Worm (Caenorhabditis elegans) whole organism, L3 larva: ENCODE measurements around the gene lmp-2.
A peak's percentile ranks its signal among the peaks of the same experiment; 100 is the strongest.

ENCODE experiments used
- ZK546.5 ChIP-seq: sonication (generic microtip); optimal IDR thresholded peaks from 2 replicates; lab custom pipeline; 2017; ENCODE audit warnings: missing biosample characterization, missing genetic modification characterization
- aly-2 ChIP-seq: fragments of 150-350 bp; optimal IDR thresholded peaks from 2 replicates; lab custom pipeline; 2014; ENCODE audit warnings: missing biosample characterization, missing genetic modification characterization
- ceh-16 ChIP-seq: sonication (generic microtip); optimal IDR thresholded peaks from 2 replicates; lab custom pipeline; 2017; ENCODE audit warnings: missing biosample characterization, missing genetic modification characterization
- ceh-28 ChIP-seq: fragments of 150-350 bp; optimal IDR thresholded peaks from 2 replicates; lab custom pipeline; 2014; ENCODE audit warnings: missing biosample characterization, missing genetic modification reagents, missing genetic modification characterization
- ceh-82 ChIP-seq: fragments of 150-350 bp; optimal IDR thresholded peaks from 2 replicates; lab custom pipeline; 2014; ENCODE audit warnings: missing biosample characterization, missing genetic modification characterization
- ceh-9 ChIP-seq: sonication (generic microtip); optimal IDR thresholded peaks from 2 replicates; lab custom pipeline; 2018; ENCODE audit warnings: missing biosample characterization, missing genetic modification characterization
- daf-12 ChIP-seq: fragments of 150-350 bp; optimal IDR thresholded peaks from 2 replicates; lab custom pipeline; 2014; ENCODE audit warnings: missing biosample characterization, missing genetic modification reagents, missing genetic modification characterization
- egl-27 ChIP-seq: sonication (generic microtip); optimal IDR thresholded peaks from 4 replicates; lab custom pipeline; 2017; ENCODE audit warnings: missing biosample characterization, missing genetic modification reagents, missing genetic modification characterization
- egl-5 ChIP-seq: fragments of 150-350 bp; optimal IDR thresholded peaks from 2 replicates; lab custom pipeline; 2017; ENCODE audit warnings: missing biosample characterization, missing genetic modification reagents, missing genetic modification characterization, inconsistent platforms
- elt-1 ChIP-seq: fragments of 150-350 bp; optimal IDR thresholded peaks from 2 replicates; lab custom pipeline; 2014; ENCODE audit warnings: missing biosample characterization, missing genetic modification characterization
- elt-2 ChIP-seq: sonication (generic microtip); optimal IDR thresholded peaks from 2 replicates; lab custom pipeline; 2016; ENCODE audit warnings: missing genetic modification reagents, mild to moderate bottlenecking, missing genetic modification characterization, missing compliant biosample characterization
- elt-3 ChIP-seq, 3 experiments: fragments of 150-350 bp in 1 of 3; sonication (generic microtip) in 2 of 3; optimal IDR thresholded peaks; 2 replicates in 2 of 3; 4 replicates in 1 of 3; lab custom pipeline; 2014 to 2017; ENCODE audit warnings: missing biosample characterization in 3 of 3, missing genetic modification characterization in 3 of 3
- eor-1 ChIP-seq, 2 experiments: fragments of 150-350 bp; optimal IDR thresholded peaks; 2 replicates each; lab custom pipeline; 2014 to 2018; ENCODE audit warnings: missing biosample characterization in 2 of 2, missing genetic modification characterization in 2 of 2
- fkh-2 ChIP-seq: fragments of 150-350 bp; optimal IDR thresholded peaks from 2 replicates; lab custom pipeline; 2014; ENCODE audit warnings: missing biosample characterization, missing genetic modification reagents, missing genetic modification characterization
- fos-1 ChIP-seq: fragments of 150-350 bp; optimal IDR thresholded peaks from 2 replicates; lab custom pipeline; 2014; ENCODE audit warnings: missing biosample characterization, missing genetic modification characterization
- hmg-11 ChIP-seq: sonication (generic microtip); optimal IDR thresholded peaks from 2 replicates; lab custom pipeline; 2016; ENCODE audit warnings: missing genetic modification characterization, missing compliant biosample characterization
- jun-1 ChIP-seq: fragments of 150-350 bp; optimal IDR thresholded peaks from 2 replicates; lab custom pipeline; 2014; ENCODE audit warnings: missing biosample characterization, missing genetic modification reagents, missing genetic modification characterization
- lin-15B ChIP-seq: fragments of 150-350 bp; optimal IDR thresholded peaks from 2 replicates; lab custom pipeline; 2014; ENCODE audit warnings: missing biosample characterization, missing genetic modification characterization
- lin-39 ChIP-seq: fragments of 150-350 bp; optimal IDR thresholded peaks from 2 replicates; lab custom pipeline; 2018; ENCODE audit warnings: missing biosample characterization, missing genetic modification reagents, missing genetic modification characterization
- lsy-12 ChIP-seq: sonication (generic microtip); optimal IDR thresholded peaks from 2 replicates; lab custom pipeline; 2016; ENCODE audit warnings: mild to moderate bottlenecking, missing genetic modification characterization, missing compliant biosample characterization
- mdl-1 ChIP-seq: fragments of 150-350 bp; optimal IDR thresholded peaks from 2 replicates; lab custom pipeline; 2014; ENCODE audit warnings: missing biosample characterization, missing genetic modification characterization
- mml-1 ChIP-seq: fragments of 150-350 bp; sonication (generic microtip); optimal IDR thresholded peaks from 3 replicates; lab custom pipeline; 2014; ENCODE audit warnings: missing biosample characterization, missing genetic modification characterization
- nfya-1 ChIP-seq: sonication (generic microtip); optimal IDR thresholded peaks from 2 replicates; lab custom pipeline; 2017; ENCODE audit warnings: missing genetic modification characterization, mild to moderate bottlenecking, missing compliant biosample characterization, antibody characterized with exemption, moderate library complexity; ENCODE audit not compliant: insufficient read depth
- nhr-12 ChIP-seq: fragments of 150-350 bp; optimal IDR thresholded peaks from 2 replicates; lab custom pipeline; 2014; ENCODE audit warnings: missing biosample characterization, missing genetic modification characterization
- nhr-237 ChIP-seq: fragments of 150-350 bp; optimal IDR thresholded peaks from 2 replicates; lab custom pipeline; 2014; ENCODE audit warnings: missing biosample characterization, missing genetic modification characterization
- nhr-25 ChIP-seq: sonication (generic microtip); optimal IDR thresholded peaks from 2 replicates; lab custom pipeline; 2017; ENCODE audit warnings: missing biosample characterization, missing genetic modification characterization
- nhr-43 ChIP-seq: sonication (generic microtip); optimal IDR thresholded peaks from 2 replicates; lab custom pipeline; 2016; ENCODE audit warnings: mild to moderate bottlenecking, missing genetic modification characterization, missing compliant biosample characterization; ENCODE audit not compliant: poor library complexity, severe bottlenecking
- nhr-67 ChIP-seq: fragments of 150-350 bp; optimal IDR thresholded peaks from 2 replicates; lab custom pipeline; 2014; ENCODE audit warnings: missing biosample characterization, missing genetic modification characterization
- nhr-77 ChIP-seq: fragments of 150-350 bp; optimal IDR thresholded peaks from 2 replicates; lab custom pipeline; 2014; ENCODE audit warnings: missing biosample characterization, missing genetic modification characterization
- pha-4 ChIP-seq: fragments of 150-350 bp; optimal IDR thresholded peaks from 2 replicates; lab custom pipeline; 2014; ENCODE audit warnings: missing biosample characterization, missing genetic modification reagents, missing genetic modification characterization
- pqm-1 ChIP-seq: fragments of 150-350 bp; optimal IDR thresholded peaks from 2 replicates; lab custom pipeline; 2017; ENCODE audit warnings: missing biosample characterization, missing genetic modification characterization, inconsistent platforms
- skn-1 ChIP-seq: fragments of 150-350 bp; optimal IDR thresholded peaks from 2 replicates; lab custom pipeline; 2014; ENCODE audit warnings: missing biosample characterization, missing genetic modification characterization
- snpc-4 ChIP-seq: fragments of 150-350 bp; optimal IDR thresholded peaks from 2 replicates; lab custom pipeline; 2014; ENCODE audit warnings: missing biosample characterization, missing genetic modification characterization
- tbx-2 ChIP-seq: sonication (generic microtip); optimal IDR thresholded peaks from 2 replicates; lab custom pipeline; 2016; ENCODE audit warnings: mild to moderate bottlenecking, missing genetic modification characterization, missing compliant biosample characterization
- unc-39 ChIP-seq: sonication (generic microtip); optimal IDR thresholded peaks from 4 replicates; lab custom pipeline; 2017; ENCODE audit warnings: missing biosample characterization, missing genetic modification characterization
- unc-62 ChIP-seq: fragments of 150-350 bp; sonication (generic microtip); optimal IDR thresholded peaks from 4 replicates; lab custom pipeline; 2014; ENCODE audit warnings: missing biosample characterization, missing genetic modification reagents, missing genetic modification characterization
- zag-1 ChIP-seq: fragments of 150-350 bp; optimal IDR thresholded peaks from 2 replicates; lab custom pipeline; 2014; ENCODE audit warnings: missing biosample characterization, missing genetic modification characterization
- ztf-4 ChIP-seq: fragments of 150-350 bp; optimal IDR thresholded peaks from 2 replicates; lab custom pipeline; 2014; ENCODE audit warnings: missing biosample characterization, missing genetic modification characterization

lmp-2 gene

DNA sequence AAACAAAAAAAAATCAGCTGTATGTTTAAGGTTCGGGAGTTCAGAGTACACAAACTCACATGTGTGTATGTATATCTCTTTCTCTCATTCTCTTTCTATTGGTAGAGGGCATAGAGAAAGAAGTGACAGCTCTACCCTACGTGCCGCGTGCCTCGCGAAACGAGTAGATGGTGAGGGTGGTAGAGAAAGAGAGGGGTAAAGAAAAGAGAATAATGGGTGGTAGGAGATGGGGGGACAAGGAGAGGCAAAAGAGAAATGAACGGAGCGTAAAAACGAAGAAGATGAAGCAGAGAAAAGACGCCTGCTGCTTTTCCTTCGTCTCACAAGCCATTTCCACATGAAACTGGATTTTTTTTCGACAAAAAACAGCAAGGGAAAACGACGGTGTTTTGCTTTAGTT, 32.3 kb upstream of the lmp-2 start (continued):
- TF ChIP-seq unc-62 (GFP tag; lab: Kevin White, UChicago), result peak; percentile 99
- TF ChIP-seq elt-1 (tag; lab: Kevin White, UChicago), result peak; percentile 81
- no peak for TF ChIP-seq unc-39 (tag; lab: Kevin White, UChicago)

DNA sequence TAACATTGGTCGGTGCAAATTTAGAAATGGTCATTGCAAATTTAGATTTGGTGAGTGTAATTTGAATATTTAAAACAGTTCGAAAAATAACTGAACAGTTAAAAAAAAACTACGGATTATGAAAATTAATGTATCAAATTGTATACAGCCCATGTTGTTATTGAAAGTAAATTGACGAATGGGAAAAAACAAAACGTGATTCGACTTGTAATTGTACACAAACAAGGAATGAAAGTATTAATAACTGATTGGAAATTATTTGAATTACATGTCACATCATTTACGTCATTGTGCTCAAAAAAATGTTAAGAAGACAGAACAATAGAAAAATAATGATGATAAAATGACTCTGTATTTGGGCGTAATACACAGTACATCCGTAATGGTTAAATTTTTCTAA, 31.1 kb upstream of the lmp-2 start:
- no peak for TF ChIP-seq zag-1 (tag; lab: Kevin White, UChicago)
- TF ChIP-seq elt-2 (tag; lab: Kevin White, UChicago), result peak; percentile 18
- no peak for TF ChIP-seq daf-12
- peak; percentile 12 for TF ChIP-seq pqm-1 (tag; lab: Kevin White, UChicago)
- peak; percentile 56 for TF ChIP-seq pha-4
- no peak for TF ChIP-seq mdl-1 (tag; lab: Kevin White, UChicago)
- TF ChIP-seq, all 47 proteins: peak for 3

DNA sequence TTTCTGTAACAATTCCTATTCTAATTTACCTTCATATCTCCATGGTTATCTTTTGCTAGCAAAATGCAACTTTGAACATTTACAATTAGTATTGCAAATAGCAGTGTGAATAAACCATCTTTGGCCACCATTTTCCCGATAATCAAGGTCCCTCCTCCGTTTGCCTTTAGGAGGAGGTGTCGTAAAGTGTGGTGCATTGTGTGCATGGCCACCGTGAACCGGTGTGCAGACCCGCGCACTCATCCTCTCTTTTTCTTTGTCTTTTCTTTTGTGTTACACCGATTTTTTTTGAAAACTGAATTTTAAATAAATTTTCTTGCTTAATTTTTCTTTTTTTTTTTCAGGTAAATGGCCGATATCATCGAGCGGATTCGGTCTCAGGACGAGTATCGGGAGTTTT, 28.6 kb upstream of the lmp-2 start, which contains the start of the genes pigx-1 and rme-6:
Gene pigx-1 (minus strand): TSS at position 206 of the 400 bp plus-strand sequence.
Gene rme-6 (plus strand): TSS at position 345 of the 400 bp plus-strand sequence.
- TF ChIP-seq ztf-4 (tag; lab: Kevin White, UChicago), result no peak
- no peak for TF ChIP-seq lin-39 (tag; lab: Kevin White, UChicago)
- TF ChIP-seq hmg-11 (tag; lab: Kevin White, UChicago), result peak; percentile 88
- no peak for TF ChIP-seq eor-1 (tag; optimal IDR thresholded peaks at IDR 0.05; lab: Kevin White, UChicago)
- no peak for TF ChIP-seq ceh-28
- no peak for TF ChIP-seq egl-27 (tag; lab: Kevin White, UChicago)
- no peak for TF ChIP-seq aly-2 (tag; lab: Kevin White, UChicago)
- no peak for TF ChIP-seq skn-1 (tag; lab: Kevin White, UChicago)
- no peak for TF ChIP-seq jun-1 (tag; lab: Kevin White, UChicago)
- peak; percentile 31 for TF ChIP-seq pha-4
- no peak for TF ChIP-seq lin-15B
- no peak for TF ChIP-seq elt-3 (tag; optimal IDR thresholded peaks at IDR 0.05; lab: Kevin White, UChicago)
- TF ChIP-seq ZK546.5, result no peak
- no peak for TF ChIP-seq daf-12
- peak; percentile 29 for TF ChIP-seq nfya-1 (tag; lab: Kevin White, UChicago)

DNA sequence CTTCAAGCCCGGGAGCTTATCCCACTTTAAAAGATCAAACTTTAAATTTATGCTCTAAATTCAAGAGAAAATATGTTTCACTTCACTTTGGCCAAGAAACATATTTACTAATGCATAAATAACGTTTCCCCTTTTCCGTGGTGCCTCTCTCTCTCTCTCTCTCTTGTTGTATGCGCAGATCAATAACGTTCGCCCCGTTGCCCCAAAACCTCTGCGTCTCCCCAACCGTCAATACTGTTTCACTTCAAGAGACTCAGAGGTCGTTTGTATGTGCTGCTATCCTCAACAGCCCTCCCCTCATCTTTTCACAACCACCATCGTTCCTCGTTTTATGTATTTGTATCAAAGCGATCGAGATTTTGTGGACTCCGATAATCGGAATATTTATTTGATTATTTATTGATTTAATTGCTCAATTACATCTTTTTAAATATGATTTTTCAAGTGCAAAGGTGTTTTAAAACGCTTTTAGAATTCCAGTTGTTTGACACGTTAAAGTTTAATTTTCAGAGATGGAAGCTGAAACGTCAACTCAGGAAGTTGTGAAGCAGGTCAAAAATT, 21.6 kb upstream of the lmp-2 start, which contains the start of gene ife-4:
Gene ife-4 (plus strand): TSS at position 511 of the 561 bp plus-strand sequence.
- TF ChIP-seq lin-15B (peak; percentile 6), pha-4 (peak; percentile 58), lin-39 (tag; lab: Kevin White, UChicago) (peak; percentile 78), egl-5 (tag; lab: Kevin White, UChicago) (peak; percentile 94), lsy-12 (no peak), nhr-12 (tag; lab: Kevin White, UChicago) (no peak), snpc-4 (tag; lab: Kevin White, UChicago) (no peak), mml-1 (tag; lab: Kevin White, UChicago) (no peak), nfya-1 (tag; lab: Kevin White, UChicago) (peak; percentile 56), ceh-9 (tag; lab: Kevin White, UChicago) (no peak), ceh-28 (peak; percentile 67), nhr-25 (tag; lab: Kevin White, UChicago) (no peak), nhr-237 (tag; lab: Kevin White, UChicago) (no peak), hmg-11 (tag; lab: Kevin White, UChicago) (peak; percentile 78), unc-62 (GFP tag; lab: Kevin White, UChicago) (no peak), elt-2 (tag; lab: Kevin White, UChicago) (no peak), tbx-2 (tag; lab: Kevin White, UChicago) (no peak)
- TF ChIP-seq, all 47 proteins: peak for 7

DNA sequence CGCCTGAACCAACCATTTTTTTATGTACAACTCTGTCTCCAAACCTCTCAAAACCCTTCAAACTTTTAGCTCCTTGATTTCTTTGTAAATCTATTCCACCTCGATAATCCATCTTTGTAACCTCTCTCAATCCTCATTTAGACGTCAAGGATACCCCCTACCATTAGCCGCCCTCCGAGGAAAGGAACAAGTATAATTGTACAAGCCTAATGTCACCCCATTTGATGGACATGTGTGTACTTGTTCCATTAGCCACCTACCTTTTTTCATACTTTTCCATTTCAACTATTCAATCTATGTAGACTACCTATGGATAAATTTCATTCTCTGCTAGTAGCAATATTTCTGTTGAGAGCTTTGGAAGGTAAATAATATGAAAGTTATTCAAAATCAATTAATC, 17.7 kb upstream of the lmp-2 start, which contains the start of gene C05D9.4:
Gene C05D9.4 (plus strand): TSS at position 301 of the 400 bp plus-strand sequence.
- TF ChIP-seq nhr-43 (tag; lab: Kevin White, UChicago), result no peak
- no peak for TF ChIP-seq mml-1 (tag; lab: Kevin White, UChicago)
- no peak for TF ChIP-seq nhr-67 (tag; lab: Kevin White, UChicago)
- TF ChIP-seq tbx-2 (tag; lab: Kevin White, UChicago), result no peak
- no peak for TF ChIP-seq ceh-16
- no peak for TF ChIP-seq elt-3 (tag; optimal IDR thresholded peaks at IDR 0.05; lab: Kevin White, UChicago)
- no peak for TF ChIP-seq lsy-12
- no peak for TF ChIP-seq hmg-11 (tag; lab: Kevin White, UChicago)
- no peak for TF ChIP-seq fkh-2 (tag; lab: Kevin White, UChicago)
- TF ChIP-seq nhr-237 (tag; lab: Kevin White, UChicago), result no peak
- no peak for TF ChIP-seq nhr-77
- TF ChIP-seq fos-1, result no peak
- TF ChIP-seq lin-15B, result no peak
- TF ChIP-seq lin-39 (tag; lab: Kevin White, UChicago), result no peak
- TF ChIP-seq ceh-82, result no peak
- no peak for TF ChIP-seq elt-2 (tag; lab: Kevin White, UChicago)
- TF ChIP-seq pqm-1 (tag; lab: Kevin White, UChicago), result no peak
- TF ChIP-seq nhr-12 (tag; lab: Kevin White, UChicago), result no peak
